Fruit fly (Drosophila melanogaster) whole organism, embryonic: ENCODE measurements around the gene Snm1.
A peak's percentile ranks its signal among the peaks of the same experiment; 100 is the strongest.

Experiments
- CG10366 ChIP-seq: fragments of 200-800 bp; sonication (Bioruptor generic); IDR thresholded peaks from 2 replicates; pipeline ENCODE4 v1.3.6; 2022; ENCODE audit warnings: missing biosample characterization, missing genetic modification characterization
- CG10431 ChIP-seq: fragments of 200-800 bp; sonication (Bioruptor generic); optimal IDR thresholded peaks from 3 replicates; lab custom pipeline; 2018; ENCODE audit warnings: missing biosample characterization, mild to moderate bottlenecking, missing genetic modification characterization
- CG11504 ChIP-seq: fragments of 200-800 bp; sonication (Bioruptor generic); optimal IDR thresholded peaks from 3 replicates; lab custom pipeline; 2019; ENCODE audit warnings: missing biosample characterization, mild to moderate bottlenecking, missing genetic modification characterization, moderate library complexity
- CG13287 ChIP-seq: fragments of 200-800 bp; sonication (Bioruptor generic); IDR thresholded peaks from 2 replicates; pipeline ENCODE4 v1.3.6; 2022; ENCODE audit warnings: missing biosample characterization, missing genetic modification characterization; ENCODE audit not compliant: partially characterized antibody
- CG15269 ChIP-seq: fragments of 200-800 bp; sonication (Bioruptor generic); optimal IDR thresholded peaks from 2 replicates; lab custom pipeline; 2018; ENCODE audit warnings: missing biosample characterization, mild to moderate bottlenecking, missing genetic modification characterization, moderate library complexity
- CG15601 ChIP-seq: fragments of 200-800 bp; sonication (Bioruptor generic); optimal IDR thresholded peaks from 3 replicates; lab custom pipeline; 2019; ENCODE audit warnings: missing biosample characterization, mild to moderate bottlenecking, missing genetic modification characterization, moderate library complexity
- CG1603 ChIP-seq: fragments of 200-800 bp; sonication (Bioruptor generic); optimal IDR thresholded peaks from 2 replicates; lab custom pipeline; 2019; ENCODE audit warnings: missing biosample characterization, mild to moderate bottlenecking, missing genetic modification characterization, moderate library complexity
- CG1647 ChIP-seq: fragments of 200-800 bp; sonication (Bioruptor generic); optimal IDR thresholded peaks from 3 replicates; lab custom pipeline; 2016; ENCODE audit warnings: missing biosample characterization, missing genetic modification characterization
- CG17328 ChIP-seq: fragments of 200-800 bp; sonication (Bioruptor generic); IDR thresholded peaks from 2 replicates; pipeline ENCODE4 v1.3.6; 2022; ENCODE audit warnings: missing biosample characterization, missing genetic modification characterization
- CG18619 ChIP-seq: fragments of 200-800 bp; sonication (Bioruptor generic); optimal IDR thresholded peaks from 3 replicates; lab custom pipeline; 2017; ENCODE audit warnings: missing biosample characterization, mild to moderate bottlenecking, missing genetic modification characterization
- CG31224 ChIP-seq: fragments of 200-800 bp; sonication (Bioruptor generic); IDR thresholded peaks from 2 replicates; pipeline ENCODE4 v1.3.6; 2022; ENCODE audit warnings: missing biosample characterization, missing genetic modification characterization
- CG31365 ChIP-seq: fragments of 200-800 bp; sonication (Bioruptor generic); optimal IDR thresholded peaks from 2 replicates; lab custom pipeline; 2018; ENCODE audit warnings: missing biosample characterization, mild to moderate bottlenecking, missing genetic modification characterization
- CG4282 ChIP-seq: fragments of 200-800 bp; sonication (Bioruptor generic); optimal IDR thresholded peaks from 2 replicates; lab custom pipeline; 2016; ENCODE audit warnings: missing biosample characterization, missing genetic modification characterization
- CG6683 ChIP-seq: fragments of 200-800 bp; sonication (Bioruptor generic); optimal IDR thresholded peaks from 2 replicates; lab custom pipeline; 2017; ENCODE audit warnings: missing biosample characterization, mild to moderate bottlenecking, missing genetic modification characterization, missing genetic modification reagents
- CG8359 ChIP-seq: fragments of 200-800 bp; sonication (Bioruptor generic); optimal IDR thresholded peaks from 2 replicates; lab custom pipeline; 2017; ENCODE audit warnings: missing biosample characterization, mild to moderate bottlenecking, missing genetic modification characterization, borderline replicate concordance
- CHES-1-like ChIP-seq: fragments of 200-800 bp; sonication (Bioruptor generic); optimal IDR thresholded peaks from 2 replicates; lab custom pipeline; 2016; ENCODE audit warnings: missing biosample characterization, missing genetic modification characterization
- Dip3 ChIP-seq: fragments of 200-800 bp; sonication (Bioruptor generic); optimal IDR thresholded peaks from 3 replicates; lab custom pipeline; 2016; ENCODE audit warnings: missing biosample characterization, missing genetic modification characterization
- Hr78 ChIP-seq, 2 experiments: fragments of 200-800 bp in 1 of 2; fragments of >200 bp in 1 of 2; sonication (Bioruptor generic) in 1 of 2; optimal IDR thresholded peaks; 2 replicates each; lab custom pipeline; 2017 to 2019; ENCODE audit warnings: missing biosample characterization in 2 of 2, missing genetic modification characterization in 2 of 2, mild to moderate bottlenecking in 1 of 2, moderate library complexity in 1 of 2
- MBD-R2 ChIP-seq: fragments of 200-800 bp; sonication (Bioruptor generic); IDR thresholded peaks from 2 replicates; pipeline ENCODE4 v1.3.6; 2022; ENCODE audit warnings: missing biosample characterization, missing genetic modification characterization
- Mes4 ChIP-seq: fragments of 200-800 bp; sonication (Bioruptor generic); optimal IDR thresholded peaks from 2 replicates; lab custom pipeline; 2016; ENCODE audit warnings: missing biosample characterization, missing genetic modification characterization
- Mrtf ChIP-seq: fragments of 200-800 bp; sonication (Bioruptor generic); IDR thresholded peaks from 3 replicates; pipeline ENCODE4 v1.3.6; 2022; ENCODE audit warnings: missing biosample characterization, missing genetic modification characterization
- NC2α ChIP-seq: fragments of 200-800 bp; sonication (Bioruptor generic); optimal IDR thresholded peaks from 2 replicates; lab custom pipeline; 2016; ENCODE audit warnings: missing biosample characterization, missing genetic modification characterization
- NC2β ChIP-seq: fragments of 200-800 bp; sonication (Bioruptor generic); optimal IDR thresholded peaks from 2 replicates; lab custom pipeline; 2016; ENCODE audit warnings: missing biosample characterization, missing genetic modification characterization
- Nf-YB ChIP-seq: fragments of 200-800 bp; sonication (Bioruptor generic); optimal IDR thresholded peaks from 3 replicates; lab custom pipeline; 2019; ENCODE audit warnings: missing biosample characterization, mild to moderate bottlenecking, missing genetic modification characterization, moderate library complexity
- Sry-β ChIP-seq: fragments of 200-800 bp; sonication (Bioruptor generic); optimal IDR thresholded peaks from 2 replicates; lab custom pipeline; 2018; ENCODE audit warnings: missing biosample characterization, mild to moderate bottlenecking, missing genetic modification characterization, moderate library complexity
- Stat92E ChIP-seq, 3 experiments: fragments of >200 bp in 2 of 3; fragments of 200-800 bp in 1 of 3; sonication (Bioruptor generic) in 1 of 3; optimal IDR thresholded peaks; 2 replicates each; lab custom pipeline; 2017 to 2019; ENCODE audit warnings: missing biosample characterization in 3 of 3, missing genetic modification characterization in 3 of 3, mild to moderate bottlenecking in 1 of 3, moderate library complexity in 1 of 3
- Vsx1 ChIP-seq: fragments of 200-800 bp; sonication (Bioruptor generic); optimal IDR thresholded peaks from 2 replicates; lab custom pipeline; 2017; ENCODE audit warnings: missing biosample characterization, mild to moderate bottlenecking, missing genetic modification characterization, missing genetic modification reagents
- ash1 ChIP-seq: fragments of 200-800 bp; sonication (Bioruptor generic); optimal IDR thresholded peaks from 2 replicates; lab custom pipeline; 2018; ENCODE audit warnings: missing biosample characterization, mild to moderate bottlenecking, missing genetic modification characterization
- az2 ChIP-seq: fragments of 200-800 bp; sonication (Bioruptor generic); optimal IDR thresholded peaks from 3 replicates; lab custom pipeline; 2016; ENCODE audit warnings: missing biosample characterization, missing genetic modification characterization
- bab2 ChIP-seq: fragments of 200-800 bp; sonication (Bioruptor generic); optimal IDR thresholded peaks from 2 replicates; lab custom pipeline; 2016; ENCODE audit warnings: missing biosample characterization, missing genetic modification characterization
- chif ChIP-seq, 2 experiments: fragments of 200-800 bp; sonication (Bioruptor generic); optimal IDR thresholded peaks; 3 replicates each; lab custom pipeline; 2016; ENCODE audit warnings: missing biosample characterization in 2 of 2, missing genetic modification characterization in 2 of 2
- croc ChIP-seq: fragments of 200-800 bp; sonication (Bioruptor generic); conservative IDR thresholded peaks from 3 replicates; pipeline ENCODE4 v1.3.6; 2022; ENCODE audit warnings: missing biosample characterization, missing genetic modification characterization
- dan ChIP-seq: fragments of 200-800 bp; sonication (Bioruptor generic); IDR thresholded peaks from 2 replicates; pipeline ENCODE4 v1.3.6; 2022; ENCODE audit warnings: missing biosample characterization, missing genetic modification characterization
- dmrt99B ChIP-seq: fragments of 200-800 bp; sonication (Bioruptor generic); optimal IDR thresholded peaks from 2 replicates; lab custom pipeline; 2018; ENCODE audit warnings: missing biosample characterization, mild to moderate bottlenecking, missing genetic modification characterization, moderate library complexity
- emc ChIP-seq: fragments of 200-800 bp; sonication (Bioruptor generic); optimal IDR thresholded peaks from 2 replicates; lab custom pipeline; 2016; ENCODE audit warnings: missing biosample characterization, missing genetic modification characterization
- gcm2 ChIP-seq: fragments of 200-800 bp; sonication (Bioruptor generic); optimal IDR thresholded peaks from 2 replicates; lab custom pipeline; 2016; ENCODE audit warnings: missing biosample characterization, missing genetic modification characterization
- kah ChIP-seq: fragments of 200-800 bp; sonication (Bioruptor generic); optimal IDR thresholded peaks from 2 replicates; lab custom pipeline; 2018; ENCODE audit warnings: missing biosample characterization, mild to moderate bottlenecking, missing genetic modification characterization
- kay ChIP-seq: fragments of 200-800 bp; sonication (Bioruptor generic); optimal IDR thresholded peaks from 2 replicates; lab custom pipeline; 2016; ENCODE audit warnings: missing biosample characterization, missing genetic modification characterization
- kni ChIP-seq: fragments of 200-800 bp; sonication (Bioruptor generic); optimal IDR thresholded peaks from 3 replicates; lab custom pipeline; 2017; ENCODE audit warnings: mild to moderate bottlenecking, missing biosample characterization, missing genetic modification reagents, missing genetic modification characterization
- lbe ChIP-seq: fragments of 200-800 bp; sonication (Bioruptor generic); optimal IDR thresholded peaks from 2 replicates; lab custom pipeline; 2016; ENCODE audit warnings: missing biosample characterization, mild to moderate bottlenecking, missing genetic modification characterization
- pfk ChIP-seq: fragments of 200-800 bp; sonication (Bioruptor generic); optimal IDR thresholded peaks from 2 replicates; lab custom pipeline; 2018; ENCODE audit warnings: missing biosample characterization, mild to moderate bottlenecking, missing genetic modification characterization, moderate library complexity
- pita ChIP-seq: fragments of 200-800 bp; sonication (Bioruptor generic); optimal IDR thresholded peaks from 2 replicates; lab custom pipeline; 2017; ENCODE audit warnings: missing biosample characterization, mild to moderate bottlenecking, missing genetic modification characterization
- prd ChIP-seq, 3 experiments: fragments of >200 bp in 2 of 3; fragments of 200-800 bp in 1 of 3; sonication (Bioruptor generic) in 1 of 3; optimal IDR thresholded peaks in 2 of 3; IDR thresholded peaks in 1 of 3; 2 replicates in 2 of 3; 3 replicates in 1 of 3; pipeline versions ENCODE4 v1.3.6 to Lab custom; 2017 to 2022; ENCODE audit warnings: missing biosample characterization in 1 of 3, missing genetic modification characterization in 1 of 3
- scrt ChIP-seq: fragments of 200-800 bp; sonication (Bioruptor generic); optimal IDR thresholded peaks from 2 replicates; lab custom pipeline; 2018; ENCODE audit warnings: missing biosample characterization, mild to moderate bottlenecking, missing genetic modification characterization, moderate library complexity
- sima ChIP-seq: fragments of 200-800 bp; sonication (Bioruptor generic); optimal IDR thresholded peaks from 2 replicates; lab custom pipeline; 2016; ENCODE audit warnings: missing biosample characterization, missing genetic modification characterization
- sisA ChIP-seq: fragments of 200-800 bp; sonication (Bioruptor generic); IDR thresholded peaks from 2 replicates; pipeline ENCODE4 v1.3.6; 2022; ENCODE audit warnings: missing biosample characterization, missing genetic modification characterization
- slp2 ChIP-seq: fragments of 200-800 bp; sonication (Bioruptor generic); optimal IDR thresholded peaks from 2 replicates; lab custom pipeline; 2016; ENCODE audit warnings: missing biosample characterization, missing genetic modification characterization
- wek ChIP-seq: fragments of 200-800 bp; sonication (Bioruptor generic); optimal IDR thresholded peaks from 3 replicates; lab custom pipeline; 2018; ENCODE audit warnings: missing biosample characterization, mild to moderate bottlenecking, missing genetic modification characterization, moderate library complexity
- wor ChIP-seq: fragments of 200-800 bp; sonication (Bioruptor generic); IDR thresholded peaks from 2 replicates; pipeline ENCODE4 v1.3.6; 2022; ENCODE audit warnings: missing biosample characterization, missing genetic modification characterization

Gene Snm1

DNA sequence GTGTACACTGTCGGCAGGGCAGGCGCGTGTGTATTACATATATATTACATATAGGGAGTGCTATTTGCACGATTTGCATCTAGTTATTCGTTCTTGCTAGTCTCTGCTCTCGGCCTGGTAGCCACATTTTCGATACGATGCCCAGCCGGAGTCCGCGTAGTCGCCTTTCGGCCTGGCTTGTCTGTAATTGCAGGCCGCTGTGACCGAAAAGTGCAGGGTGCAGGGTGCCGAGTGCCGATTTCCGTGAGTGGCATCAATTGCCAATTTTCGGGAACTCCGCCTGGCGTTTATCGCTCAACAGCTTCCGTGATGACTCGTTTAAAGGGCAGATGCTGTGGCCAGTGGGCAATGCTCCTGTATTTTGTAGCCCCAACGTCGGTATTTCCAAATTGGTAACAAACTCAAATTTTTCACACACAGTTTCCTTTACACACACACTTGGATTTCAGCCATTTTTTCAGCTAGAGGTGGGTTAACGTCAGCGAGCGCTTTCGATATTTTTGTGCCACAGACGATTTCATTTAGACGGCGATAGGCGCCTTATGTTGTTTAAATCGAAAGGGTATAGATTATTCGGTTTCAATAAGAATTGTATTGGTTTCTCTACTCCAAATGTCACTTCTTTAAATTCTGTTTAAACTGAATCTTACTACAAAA is 33.1 kb downstream of the Snm1 start, which contains the start of gene CG2926 (continued):
- TF ChIP-seq scrt (GFP tag; lab: Kevin White, UChicago): no peak
- no peak for TF ChIP-seq CG15601 (tag; lab: Kevin White, UChicago)
- no peak for TF ChIP-seq Dip3 (GFP tag; lab: Kevin White, UChicago)
- TF ChIP-seq Hr78 (GFP tag; optimal IDR thresholded peaks at IDR 0.05; lab: Kevin White, UChicago): no peak
- peak; percentile 15 for TF ChIP-seq CG4282 (GFP tag; lab: Kevin White, UChicago)
- peak; percentile 91 for TF ChIP-seq CG13287 (GFP tag; lab: Robert Waterston, UW)
- TF ChIP-seq CG31365: no peak
- peak in 1 of 2 experiments; percentile 51 for TF ChIP-seq chif (GFP tag; optimal IDR thresholded peaks at IDR 0.05; lab: Kevin White, UChicago)
- peak; percentile 13 for TF ChIP-seq emc (GFP tag; lab: Kevin White, UChicago)
- TF ChIP-seq gcm2 (GFP tag; lab: Kevin White, UChicago): no peak
- TF ChIP-seq Mes4 (GFP tag; lab: Kevin White, UChicago): no peak
- no peak for TF ChIP-seq CG11504
- TF ChIP-seq kah (GFP tag; lab: Kevin White, UChicago): no peak
- no peak for TF ChIP-seq pfk (GFP tag; lab: Kevin White, UChicago)
- no peak for TF ChIP-seq CG31224 (GFP tag; lab: Robert Waterston, UW)
- no peak for TF ChIP-seq ash1 (GFP tag; lab: Kevin White, UChicago)
- no peak for TF ChIP-seq wor
- peak; percentile 87 for TF ChIP-seq MBD-R2 (GFP tag; lab: Robert Waterston, UW)
- TF ChIP-seq CHES-1-like (GFP tag; lab: Kevin White, UChicago): peak; percentile 29
- TF ChIP-seq Vsx1 (GFP tag; lab: Kevin White, UChicago): no peak
- no peak for TF ChIP-seq NC2α (GFP tag; lab: Kevin White, UChicago)
- no peak for TF ChIP-seq CG1603 (tag; lab: Kevin White, UChicago)
- no peak for TF ChIP-seq slp2 (GFP tag; lab: Kevin White, UChicago)
- no peak for TF ChIP-seq Sry-β (GFP tag; lab: Kevin White, UChicago)
- TF ChIP-seq Nf-YB (GFP tag; lab: Kevin White, UChicago): no peak
- no peak for TF ChIP-seq CG10366 (GFP tag; lab: Robert Waterston, UW)
- TF ChIP-seq kay (GFP tag; lab: Kevin White, UChicago): peak; percentile 28
- peak in 1 of 3 experiments; percentile 29 for TF ChIP-seq Stat92E (GFP tag; optimal IDR thresholded peaks at IDR 0.05; lab: Kevin White, UChicago)
- TF ChIP-seq pita (GFP tag; lab: Kevin White, UChicago): no peak
- no peak for TF ChIP-seq CG8359 (GFP tag; lab: Kevin White, UChicago)
- no peak for TF ChIP-seq dmrt99B (tag; lab: Kevin White, UChicago)
- TF ChIP-seq Mrtf: no peak; the same call in 2 of the 3 replicates
- no peak for TF ChIP-seq sisA (GFP tag; lab: Robert Waterston, UW)
- TF ChIP-seq CG10431 (GFP tag; lab: Kevin White, UChicago): no peak
- TF ChIP-seq CG18619 (GFP tag; lab: Kevin White, UChicago): no peak
- TF ChIP-seq wek (GFP tag; lab: Kevin White, UChicago): no peak
- no peak for TF ChIP-seq kni (GFP tag; lab: Kevin White, UChicago)
- TF ChIP-seq az2 (GFP tag; lab: Kevin White, UChicago): no peak
- no peak for TF ChIP-seq dan
- no peak for TF ChIP-seq prd (optimal IDR thresholded peaks at IDR 0.05; lab: Kevin White, UChicago)
- TF ChIP-seq prd (GFP tag; IDR thresholded peaks at IDR 0.05; lab: Robert Waterston, UW): peak; percentile 31; the same call in 1 of the 3 replicates
- TF ChIP-seq NC2β: peak; percentile 34
- TF ChIP-seq bab2: no peak
- TF ChIP-seq sima (GFP tag; lab: Kevin White, UChicago): no peak
- no peak for TF ChIP-seq croc (GFP tag; lab: Robert Waterston, UW)
- TF ChIP-seq CG6683 (GFP tag; lab: Kevin White, UChicago): no peak
- TF ChIP-seq CG15269 (tag; lab: Kevin White, UChicago): no peak
- no peak for TF ChIP-seq lbe (GFP tag; lab: Kevin White, UChicago)
- TF ChIP-seq CG1647: no peak
- no peak for TF ChIP-seq CG17328 (GFP tag; lab: Robert Waterston, UW)
